Worm (Caenorhabditis elegans) whole organism, L4 larva: ENCODE results near the gene T25C12.3.

Experiments
- R02D3.7 ChIP-seq: fragments of 150-350 bp; sonication (generic microtip); optimal IDR thresholded peaks from 3 replicates; lab custom pipeline; 2014; ENCODE audit warnings: missing biosample characterization, missing genetic modification characterization
- dpl-1 ChIP-seq: fragments of 150-350 bp; optimal IDR thresholded peaks from 2 replicates; lab custom pipeline; 2014; ENCODE audit warnings: missing biosample characterization, missing genetic modification reagents, missing genetic modification characterization

DNA sequence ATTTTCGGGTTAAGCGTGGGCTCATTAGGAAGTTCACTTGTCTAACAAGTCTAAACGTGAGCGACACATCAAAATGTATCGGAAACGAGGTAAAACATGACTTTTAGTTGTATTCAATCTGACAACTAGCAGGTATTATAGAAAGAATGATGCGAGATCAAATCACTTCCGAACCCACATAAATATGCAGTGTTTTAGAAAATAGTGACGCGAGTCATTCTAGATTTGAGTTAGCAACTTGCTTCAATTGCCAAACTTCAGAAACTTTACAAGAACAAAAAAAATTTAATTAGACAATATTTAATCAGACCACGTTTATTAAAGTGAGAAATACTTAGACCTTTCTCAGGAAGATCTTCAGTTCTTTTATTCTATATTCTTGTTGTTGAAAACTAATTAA lies 43.1 kb downstream of the T25C12.3 start:
- TF ChIP-seq dpl-1 (GFP tag; lab: Kevin White, UChicago) (no peak), R02D3.7 (tag; lab: Kevin White, UChicago) (no peak)
